Fruit fly (Drosophila melanogaster): ENCODE measurements around the gene CG3698.

Gene CG3698

dm6 chr3L:20809088-20809999 lies 11.2 kb upstream of the CG3698 start, which contains the start of the genes CG3634 and HIPP1 (continued):
- TF ChIP-seq Dref (GFP tag; IDR thresholded peaks at IDR 0.05) (peak; percentile 65), CG5180 (GFP tag; optimal IDR thresholded peaks at IDR 0.05) (no peak), D (optimal IDR thresholded peaks at IDR 0.05) (no peak), D (GFP tag; optimal IDR thresholded peaks at IDR 0.05) (no peak), CG7357 (GFP tag; IDR thresholded peaks at IDR 0.05) (no peak), ash1 (GFP tag; optimal IDR thresholded peaks at IDR 0.05) (no peak), Ravus (GFP tag; IDR thresholded peaks at IDR 0.05) (no peak), Doc2 (GFP tag; IDR thresholded peaks at IDR 0.05) (no peak), CG8359 (GFP tag; optimal IDR thresholded peaks at IDR 0.05; ENCODE audit: borderline replicate concordance) (no peak), Spps (tag; optimal IDR thresholded peaks at IDR 0.05) (no peak), Hr51 (GFP tag; optimal IDR thresholded peaks at IDR 0.05) (no peak), Gug (GFP tag; IDR thresholded peaks at IDR 0.05) (no peak), Fer2 (tag; optimal IDR thresholded peaks at IDR 0.05) (no peak), chn (GFP tag; optimal IDR thresholded peaks at IDR 0.05) (no peak), CG1647 (GFP tag; optimal IDR thresholded peaks at IDR 0.05) (no peak), CG12236 (GFP tag; optimal IDR thresholded peaks at IDR 0.05) (no peak), Usf (GFP tag; optimal IDR thresholded peaks at IDR 0.05) (no peak), vnd (GFP tag; IDR thresholded peaks at IDR 0.05; ENCODE audit: partially characterized antibody) (peak; percentile 68; the same call in 2 of the 3 replicates), slou (GFP tag; optimal IDR thresholded peaks at IDR 0.05) (no peak), CG10321 (GFP tag; IDR thresholded peaks at IDR 0.05) (no peak), CG17385 (GFP tag; optimal IDR thresholded peaks at IDR 0.05) (no peak), Nf-YA (GFP tag; IDR thresholded peaks at IDR 0.05) (no peak), CG8924 (tag; optimal IDR thresholded peaks at IDR 0.05) (peak; percentile 11), tin (GFP tag; optimal IDR thresholded peaks at IDR 0.05) (no peak), CG1603 (tag; optimal IDR thresholded peaks at IDR 0.05) (no peak), sob (GFP tag; IDR thresholded peaks at IDR 0.05) (no peak), CG11456 (GFP tag; IDR thresholded peaks at IDR 0.05) (0 out of 3 replicates have a peak, but pooled peaks have one; percentile 14), Optix (GFP tag; IDR thresholded peaks at IDR 0.05) (no peak), Gsc (GFP tag; IDR thresholded peaks at IDR 0.05) (no peak), cad (GFP tag; optimal IDR thresholded peaks at IDR 0.05) (no peak), CG34376 (GFP tag; optimal IDR thresholded peaks at IDR 0.05) (no peak), CG8765 (GFP tag; IDR thresholded peaks at IDR 0.05) (no peak), CG14667 (GFP tag; IDR thresholded peaks at IDR 0.05) (no peak), CHES-1-like (GFP tag; optimal IDR thresholded peaks at IDR 0.05) (no peak), fu2 (GFP tag; optimal IDR thresholded peaks at IDR 0.05) (no peak), prd (optimal IDR thresholded peaks at IDR 0.05) (no peak), prd (GFP tag; IDR thresholded peaks at IDR 0.05) (no peak; the same call in 2 of the 3 replicates), CoRest (tag; optimal IDR thresholded peaks at IDR 0.05) (peak; percentile 53), CG9437 (GFP tag; optimal IDR thresholded peaks at IDR 0.05) (peak; percentile 39), gem (tag; optimal IDR thresholded peaks at IDR 0.05) (no peak), CG1832 (GFP tag; optimal IDR thresholded peaks at IDR 0.05) (no peak), salm (tag; optimal IDR thresholded peaks at IDR 0.05) (no peak), fd64A (GFP tag; optimal IDR thresholded peaks at IDR 0.05) (no peak), MTF-1 (GFP tag; optimal IDR thresholded peaks at IDR 0.05; ENCODE audit: borderline replicate concordance) (no peak), Atf6 (GFP tag; IDR thresholded peaks at IDR 0.05) (0 out of 2 replicates have a peak, but pooled peaks have one; percentile 34), bbx (GFP tag; IDR thresholded peaks at IDR 0.05; ENCODE audit: partially characterized antibody) (peak; percentile 44), Stat92E (GFP tag; optimal IDR thresholded peaks at IDR 0.05) (no peak), CG2712 (tag; optimal IDR thresholded peaks at IDR 0.05) (peak; percentile 50), Dip3 (GFP tag; optimal IDR thresholded peaks at IDR 0.05) (no peak)

Data from whole organism, embryonic.